Fruit fly (Drosophila melanogaster): ENCODE measurements around the gene mtrm.

- TF ChIP-seq CG17806 (tag; optimal IDR thresholded peaks at IDR 0.05) (no peak), CG12605 (GFP tag; IDR thresholded peaks at IDR 0.05) (no peak), gl (tag; optimal IDR thresholded peaks at IDR 0.05) (no peak), rn (GFP tag; IDR thresholded peaks at IDR 0.05) (no peak), Pif1B (GFP tag; optimal IDR thresholded peaks at IDR 0.05) (no peak), CG14655 (GFP tag; optimal IDR thresholded peaks at IDR 0.05) (no peak), fd96Ca (GFP tag; IDR thresholded peaks at IDR 0.05) (no peak), CG13204 (GFP tag; optimal IDR thresholded peaks at IDR 0.05) (no peak), CG9948 (tag; optimal IDR thresholded peaks at IDR 0.05) (no peak), EcR (GFP tag; optimal IDR thresholded peaks at IDR 0.05) (no peak), CG15710 (tag; optimal IDR thresholded peaks at IDR 0.05) (no peak), CG32121 (GFP tag; IDR thresholded peaks at IDR 0.05) (no peak), CG34367 (tag; optimal IDR thresholded peaks at IDR 0.05) (no peak)
These were observed 43.7 kb downstream of the mtrm start for dm6 chr3L:8456472-8457049.
